Worm (Caenorhabditis elegans) whole organism, L3 larva: Measurements from ENCODE around the gene ZC395.5.

ENCODE experiments used
- R02D3.7 ChIP-seq: fragments of 150-350 bp; optimal IDR thresholded peaks from 2 replicates; lab custom pipeline; 2014; ENCODE audit warnings: missing biosample characterization, missing genetic modification characterization
- ZK546.5 ChIP-seq: sonication (generic microtip); optimal IDR thresholded peaks from 2 replicates; lab custom pipeline; 2017; ENCODE audit warnings: missing biosample characterization, missing genetic modification characterization
- aly-2 ChIP-seq: fragments of 150-350 bp; optimal IDR thresholded peaks from 2 replicates; lab custom pipeline; 2014; ENCODE audit warnings: missing biosample characterization, missing genetic modification characterization
- ceh-16 ChIP-seq: sonication (generic microtip); optimal IDR thresholded peaks from 2 replicates; lab custom pipeline; 2017; ENCODE audit warnings: missing biosample characterization, missing genetic modification characterization
- ceh-28 ChIP-seq: fragments of 150-350 bp; optimal IDR thresholded peaks from 2 replicates; lab custom pipeline; 2014; ENCODE audit warnings: missing biosample characterization, missing genetic modification reagents, missing genetic modification characterization
- ceh-82 ChIP-seq: fragments of 150-350 bp; optimal IDR thresholded peaks from 2 replicates; lab custom pipeline; 2014; ENCODE audit warnings: missing biosample characterization, missing genetic modification characterization
- ceh-9 ChIP-seq: sonication (generic microtip); optimal IDR thresholded peaks from 2 replicates; lab custom pipeline; 2018; ENCODE audit warnings: missing biosample characterization, missing genetic modification characterization
- daf-12 ChIP-seq: fragments of 150-350 bp; optimal IDR thresholded peaks from 2 replicates; lab custom pipeline; 2014; ENCODE audit warnings: missing biosample characterization, missing genetic modification reagents, missing genetic modification characterization
- egl-27 ChIP-seq: sonication (generic microtip); optimal IDR thresholded peaks from 4 replicates; lab custom pipeline; 2017; ENCODE audit warnings: missing biosample characterization, missing genetic modification reagents, missing genetic modification characterization
- egl-5 ChIP-seq: fragments of 150-350 bp; optimal IDR thresholded peaks from 2 replicates; lab custom pipeline; 2017; ENCODE audit warnings: missing biosample characterization, missing genetic modification reagents, missing genetic modification characterization, inconsistent platforms
- elt-1 ChIP-seq: fragments of 150-350 bp; optimal IDR thresholded peaks from 2 replicates; lab custom pipeline; 2014; ENCODE audit warnings: missing biosample characterization, missing genetic modification characterization
- elt-2 ChIP-seq: sonication (generic microtip); optimal IDR thresholded peaks from 2 replicates; lab custom pipeline; 2016; ENCODE audit warnings: missing genetic modification reagents, mild to moderate bottlenecking, missing genetic modification characterization, missing compliant biosample characterization
- elt-3 ChIP-seq, 3 experiments: fragments of 150-350 bp in 1 of 3; sonication (generic microtip) in 2 of 3; optimal IDR thresholded peaks; 2 replicates in 2 of 3; 4 replicates in 1 of 3; lab custom pipeline; 2014 to 2017; ENCODE audit warnings: missing biosample characterization in 3 of 3, missing genetic modification characterization in 3 of 3
- eor-1 ChIP-seq, 2 experiments: fragments of 150-350 bp; optimal IDR thresholded peaks; 2 replicates each; lab custom pipeline; 2014 to 2018; ENCODE audit warnings: missing biosample characterization in 2 of 2, missing genetic modification characterization in 2 of 2
- fkh-10 ChIP-seq: sonication (generic microtip); optimal IDR thresholded peaks from 2 replicates; lab custom pipeline; 2017; ENCODE audit warnings: missing biosample characterization, missing genetic modification reagents, missing genetic modification characterization
- fkh-2 ChIP-seq: fragments of 150-350 bp; optimal IDR thresholded peaks from 2 replicates; lab custom pipeline; 2014; ENCODE audit warnings: missing biosample characterization, missing genetic modification reagents, missing genetic modification characterization
- fos-1 ChIP-seq: fragments of 150-350 bp; optimal IDR thresholded peaks from 2 replicates; lab custom pipeline; 2014; ENCODE audit warnings: missing biosample characterization, missing genetic modification characterization
- hmg-11 ChIP-seq: sonication (generic microtip); optimal IDR thresholded peaks from 2 replicates; lab custom pipeline; 2016; ENCODE audit warnings: missing genetic modification characterization, missing compliant biosample characterization
- jun-1 ChIP-seq: fragments of 150-350 bp; optimal IDR thresholded peaks from 2 replicates; lab custom pipeline; 2014; ENCODE audit warnings: missing biosample characterization, missing genetic modification reagents, missing genetic modification characterization
- lin-15B ChIP-seq: fragments of 150-350 bp; optimal IDR thresholded peaks from 2 replicates; lab custom pipeline; 2014; ENCODE audit warnings: missing biosample characterization, missing genetic modification characterization
- lin-39 ChIP-seq: fragments of 150-350 bp; optimal IDR thresholded peaks from 2 replicates; lab custom pipeline; 2018; ENCODE audit warnings: missing biosample characterization, missing genetic modification reagents, missing genetic modification characterization
- lsy-12 ChIP-seq: sonication (generic microtip); optimal IDR thresholded peaks from 2 replicates; lab custom pipeline; 2016; ENCODE audit warnings: mild to moderate bottlenecking, missing genetic modification characterization, missing compliant biosample characterization
- mdl-1 ChIP-seq: fragments of 150-350 bp; optimal IDR thresholded peaks from 2 replicates; lab custom pipeline; 2014; ENCODE audit warnings: missing biosample characterization, missing genetic modification characterization
- mml-1 ChIP-seq: fragments of 150-350 bp; sonication (generic microtip); optimal IDR thresholded peaks from 3 replicates; lab custom pipeline; 2014; ENCODE audit warnings: missing biosample characterization, missing genetic modification characterization
- nfya-1 ChIP-seq: sonication (generic microtip); optimal IDR thresholded peaks from 2 replicates; lab custom pipeline; 2017; ENCODE audit warnings: missing genetic modification characterization, mild to moderate bottlenecking, missing compliant biosample characterization, antibody characterized with exemption, moderate library complexity; ENCODE audit not compliant: insufficient read depth
- nhr-11 ChIP-seq: fragments of 150-350 bp; optimal IDR thresholded peaks from 2 replicates; lab custom pipeline; 2014; ENCODE audit warnings: missing biosample characterization, missing genetic modification characterization
- nhr-12 ChIP-seq: fragments of 150-350 bp; optimal IDR thresholded peaks from 2 replicates; lab custom pipeline; 2014; ENCODE audit warnings: missing biosample characterization, missing genetic modification characterization
- nhr-23 ChIP-seq: fragments of 150-350 bp; optimal IDR thresholded peaks from 2 replicates; lab custom pipeline; 2014; ENCODE audit warnings: missing biosample characterization, missing genetic modification reagents, missing genetic modification characterization
- nhr-237 ChIP-seq: fragments of 150-350 bp; optimal IDR thresholded peaks from 2 replicates; lab custom pipeline; 2014; ENCODE audit warnings: missing biosample characterization, missing genetic modification characterization
- nhr-25 ChIP-seq: sonication (generic microtip); optimal IDR thresholded peaks from 2 replicates; lab custom pipeline; 2017; ENCODE audit warnings: missing biosample characterization, missing genetic modification characterization
- nhr-43 ChIP-seq: sonication (generic microtip); optimal IDR thresholded peaks from 2 replicates; lab custom pipeline; 2016; ENCODE audit warnings: mild to moderate bottlenecking, missing genetic modification characterization, missing compliant biosample characterization; ENCODE audit not compliant: poor library complexity, severe bottlenecking
- nhr-67 ChIP-seq: fragments of 150-350 bp; optimal IDR thresholded peaks from 2 replicates; lab custom pipeline; 2014; ENCODE audit warnings: missing biosample characterization, missing genetic modification characterization
- nhr-76 ChIP-seq: fragments of 150-350 bp; sonication (generic microtip); optimal IDR thresholded peaks from 5 replicates; lab custom pipeline; 2014; ENCODE audit warnings: missing biosample characterization, missing genetic modification characterization
- nhr-77 ChIP-seq: fragments of 150-350 bp; optimal IDR thresholded peaks from 2 replicates; lab custom pipeline; 2014; ENCODE audit warnings: missing biosample characterization, missing genetic modification characterization
- pha-4 ChIP-seq: fragments of 150-350 bp; optimal IDR thresholded peaks from 2 replicates; lab custom pipeline; 2014; ENCODE audit warnings: missing biosample characterization, missing genetic modification reagents, missing genetic modification characterization
- pqm-1 ChIP-seq: fragments of 150-350 bp; optimal IDR thresholded peaks from 2 replicates; lab custom pipeline; 2017; ENCODE audit warnings: missing biosample characterization, missing genetic modification characterization, inconsistent platforms
- skn-1 ChIP-seq: fragments of 150-350 bp; optimal IDR thresholded peaks from 2 replicates; lab custom pipeline; 2014; ENCODE audit warnings: missing biosample characterization, missing genetic modification characterization
- tbx-2 ChIP-seq: sonication (generic microtip); optimal IDR thresholded peaks from 2 replicates; lab custom pipeline; 2016; ENCODE audit warnings: mild to moderate bottlenecking, missing genetic modification characterization, missing compliant biosample characterization
- unc-39 ChIP-seq: sonication (generic microtip); optimal IDR thresholded peaks from 4 replicates; lab custom pipeline; 2017; ENCODE audit warnings: missing biosample characterization, missing genetic modification characterization
- unc-62 ChIP-seq: fragments of 150-350 bp; sonication (generic microtip); optimal IDR thresholded peaks from 4 replicates; lab custom pipeline; 2014; ENCODE audit warnings: missing biosample characterization, missing genetic modification reagents, missing genetic modification characterization
- zag-1 ChIP-seq: fragments of 150-350 bp; optimal IDR thresholded peaks from 2 replicates; lab custom pipeline; 2014; ENCODE audit warnings: missing biosample characterization, missing genetic modification characterization
- ztf-11 ChIP-seq: fragments of 150-350 bp; optimal IDR thresholded peaks from 2 replicates; lab custom pipeline; 2014; ENCODE audit warnings: missing biosample characterization, missing genetic modification characterization
- ztf-4 ChIP-seq: fragments of 150-350 bp; optimal IDR thresholded peaks from 2 replicates; lab custom pipeline; 2014; ENCODE audit warnings: missing biosample characterization, missing genetic modification characterization

ZC395.5 gene

DNA sequence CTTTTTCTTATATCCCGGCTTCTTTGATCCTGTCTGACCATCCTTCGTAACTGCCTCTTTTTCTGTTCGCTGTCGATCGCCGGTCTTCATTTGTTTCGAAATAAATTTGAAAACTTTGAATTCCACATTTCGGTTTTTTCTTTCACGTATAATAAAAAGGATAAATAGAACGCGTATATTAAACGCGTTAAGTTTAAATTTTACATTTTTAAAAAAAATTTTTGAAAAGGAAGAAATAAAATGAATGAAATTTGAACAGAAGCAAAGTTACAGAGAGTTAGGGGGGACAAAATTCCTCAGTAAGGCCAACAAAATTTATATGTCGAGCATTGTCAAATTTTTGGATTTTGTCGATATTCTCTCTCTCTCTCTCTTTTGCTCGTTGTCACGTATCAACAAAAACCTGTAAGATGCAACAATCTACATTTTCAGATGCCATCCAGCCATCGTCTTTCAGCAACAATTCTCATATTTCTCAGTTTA lies 34.2 kb downstream of the ZC395.5 start, which contains the start of the genes T15B12.2 and F52C9.5:
Gene T15B12.2 (minus strand): TSS at position 101 of the 483 bp plus-strand sequence.
Gene F52C9.5 (plus strand): TSS at position 433 of the 483 bp plus-strand sequence.
- TF ChIP-seq nhr-67 (tag; lab: Kevin White, UChicago) (no peak), nhr-43 (no peak), elt-3 (tag; optimal IDR thresholded peaks at IDR 0.05; lab: Kevin White, UChicago) (no peak), aly-2 (tag; lab: Kevin White, UChicago) (no peak), lin-39 (tag; lab: Kevin White, UChicago) (no peak), pqm-1 (tag; lab: Kevin White, UChicago) (no peak), lsy-12 (tag; lab: Kevin White, UChicago) (no peak), elt-1 (tag; lab: Kevin White, UChicago) (no peak), skn-1 (no peak)

DNA sequence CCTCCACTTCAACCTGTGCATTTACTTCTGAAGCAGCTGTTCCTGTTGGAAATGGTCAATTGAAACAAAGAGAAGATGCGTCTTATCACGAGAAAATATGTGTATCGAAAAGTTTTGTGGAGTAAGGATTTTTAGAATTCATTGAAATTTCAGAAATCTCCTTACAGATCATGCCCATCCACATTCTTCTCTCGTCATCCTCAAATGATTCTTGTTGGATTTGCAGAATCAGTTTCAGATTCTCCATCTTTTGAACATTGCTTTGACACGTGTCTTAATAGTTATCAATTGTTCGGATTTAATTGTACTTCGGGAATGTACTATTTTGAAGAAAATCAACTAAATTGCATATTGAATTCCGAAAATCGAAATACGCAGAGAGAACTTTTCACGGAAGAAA lies 36.4 kb downstream of the ZC395.5 start:
- TF ChIP-seq ceh-82 (tag; lab: Kevin White, UChicago) (no peak), ztf-4 (tag; lab: Kevin White, UChicago) (no peak), mdl-1 (tag; lab: Kevin White, UChicago) (no peak), ZK546.5 (tag; lab: Kevin White, UChicago) (no peak), fkh-10 (GFP tag; lab: Kevin White, UChicago) (no peak), fkh-2 (no peak), mml-1 (tag; lab: Kevin White, UChicago) (no peak), pqm-1 (tag; lab: Kevin White, UChicago) (no peak), daf-12 (no peak), fos-1 (no peak), eor-1 (tag; optimal IDR thresholded peaks at IDR 0.05; lab: Kevin White, UChicago) (no peak), aly-2 (tag; lab: Kevin White, UChicago) (no peak), ceh-16 (no peak), skn-1 (no peak), lsy-12 (tag; lab: Kevin White, UChicago) (no peak), nhr-76 (tag; lab: Kevin White, UChicago) (no peak)

DNA sequence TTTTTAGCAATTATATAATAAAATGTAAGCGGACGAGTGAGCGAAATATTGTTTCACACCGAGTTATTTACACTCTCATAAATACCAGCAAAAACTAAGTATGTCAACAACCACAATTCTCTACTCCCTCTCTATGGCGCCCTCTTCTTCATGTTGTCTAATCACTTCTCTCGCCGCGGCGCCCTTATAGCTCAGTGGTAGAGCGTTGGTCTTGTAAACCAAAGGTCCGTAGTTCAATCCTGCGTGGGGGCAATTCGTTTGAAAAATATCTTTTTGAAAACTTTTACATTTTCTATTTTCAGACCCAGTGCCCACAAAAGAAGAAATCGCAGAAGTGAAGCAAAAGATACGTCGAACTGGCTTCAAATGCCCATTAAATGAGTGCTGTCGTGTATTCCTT lies 38.1 kb downstream of the ZC395.5 start:
- TF ChIP-seq elt-2 (tag; lab: Kevin White, UChicago): peak; percentile 27
- TF ChIP-seq ZK546.5 (tag; lab: Kevin White, UChicago): no peak
- TF ChIP-seq pqm-1 (tag; lab: Kevin White, UChicago): no peak
- no peak for TF ChIP-seq nhr-11 (tag; lab: Kevin White, UChicago)
- peak; percentile 40 for TF ChIP-seq nfya-1 (tag; lab: Kevin White, UChicago)
- peak; percentile 15 for TF ChIP-seq ztf-4 (tag; lab: Kevin White, UChicago)
- TF ChIP-seq skn-1: peak; percentile 23
- no peak for TF ChIP-seq fkh-10 (GFP tag; lab: Kevin White, UChicago)
- TF ChIP-seq zag-1: no peak
- TF ChIP-seq tbx-2: peak; percentile 60
- peak; percentile 87 for TF ChIP-seq hmg-11
- TF ChIP-seq nhr-23 (tag; lab: Kevin White, UChicago): peak; percentile 23
- TF ChIP-seq daf-12: no peak
- peak; percentile 20 for TF ChIP-seq R02D3.7
- peak; percentile 21 for TF ChIP-seq egl-27
- no peak for TF ChIP-seq aly-2 (tag; lab: Kevin White, UChicago)
- peak; percentile 63 for TF ChIP-seq lsy-12 (tag; lab: Kevin White, UChicago)
- TF ChIP-seq nhr-43: peak; percentile 81
- TF ChIP-seq elt-3 (tag; optimal IDR thresholded peaks at IDR 0.05; lab: Kevin White, UChicago): no peak
- no peak for TF ChIP-seq nhr-76 (tag; lab: Kevin White, UChicago)
- peak; percentile 32 for TF ChIP-seq nhr-25
- no peak for TF ChIP-seq nhr-77 (tag; lab: Kevin White, UChicago)
- peak; percentile 11 for TF ChIP-seq ceh-82 (tag; lab: Kevin White, UChicago)
- no peak for TF ChIP-seq unc-39 (tag; lab: Kevin White, UChicago)
- TF ChIP-seq unc-62: no peak
- no peak for TF ChIP-seq jun-1 (tag; lab: Kevin White, UChicago)
- TF ChIP-seq pha-4: peak; percentile 88
- TF ChIP-seq lin-15B (tag; lab: Kevin White, UChicago): peak; percentile 31
- TF ChIP-seq eor-1 (tag; optimal IDR thresholded peaks at IDR 0.05; lab: Kevin White, UChicago): no peak

DNA sequence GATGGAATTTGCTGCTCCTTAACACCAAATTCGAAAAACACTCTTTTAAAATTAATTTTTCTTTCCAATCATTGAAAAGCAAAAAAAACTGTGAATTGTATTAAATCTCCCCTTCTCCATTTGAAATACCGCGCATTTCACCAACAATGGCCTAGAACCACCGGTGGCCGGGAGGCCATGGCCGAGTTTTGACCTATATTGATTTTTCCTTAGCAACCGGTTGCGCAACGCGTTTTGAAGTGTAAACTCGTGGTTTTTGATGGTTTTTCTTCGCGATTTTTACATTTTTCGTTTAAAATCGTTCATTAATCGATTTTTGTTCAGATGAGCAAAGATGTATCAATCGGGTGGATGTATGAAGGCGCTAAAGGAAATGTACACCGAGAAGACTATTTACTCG lies 40.6 kb downstream of the ZC395.5 start, which contains the start of gene mog-3:
Gene mog-3 (plus strand): TSS at position 319 of the 400 bp plus-strand sequence.
- TF ChIP-seq jun-1 (tag; lab: Kevin White, UChicago) (no peak), elt-1 (tag; lab: Kevin White, UChicago) (no peak), mml-1 (tag; lab: Kevin White, UChicago) (no peak), nhr-43 (peak; percentile 75), ceh-9 (no peak), fos-1 (no peak), nhr-67 (tag; lab: Kevin White, UChicago) (no peak), skn-1 (no peak), fkh-2 (no peak), unc-39 (tag; lab: Kevin White, UChicago) (no peak), pha-4 (peak; percentile 68), hmg-11 (peak; percentile 58), egl-5 (no peak), ceh-82 (tag; lab: Kevin White, UChicago) (no peak), unc-62 (no peak), nhr-12 (tag; lab: Kevin White, UChicago) (no peak), ztf-11 (no peak), nfya-1 (tag; lab: Kevin White, UChicago) (peak; percentile 80), nhr-76 (tag; lab: Kevin White, UChicago) (no peak), tbx-2 (no peak), ceh-28 (tag; lab: Kevin White, UChicago) (peak; percentile 87), nhr-11 (tag; lab: Kevin White, UChicago) (no peak), nhr-77 (tag; lab: Kevin White, UChicago) (no peak), nhr-237 (tag; lab: Kevin White, UChicago) (no peak), zag-1 (no peak)
